Worm (Caenorhabditis elegans): Measurements from ENCODE around the gene W02A2.5.

ce11 chrIV:13377716-13378115 is 35.1 kb downstream of the W02A2.5 start, which contains the start of gene mau-8:
- TF ChIP-seq peb-1 (tag; optimal IDR thresholded peaks at IDR 0.05) = no peak
- no peak for TF ChIP-seq nhr-11 (tag; optimal IDR thresholded peaks at IDR 0.05)

Measured in whole organism, L2 larva.